Worm (Caenorhabditis elegans): ENCODE measurements around the gene nlp-11.

The nlp-11 gene

DNA sequence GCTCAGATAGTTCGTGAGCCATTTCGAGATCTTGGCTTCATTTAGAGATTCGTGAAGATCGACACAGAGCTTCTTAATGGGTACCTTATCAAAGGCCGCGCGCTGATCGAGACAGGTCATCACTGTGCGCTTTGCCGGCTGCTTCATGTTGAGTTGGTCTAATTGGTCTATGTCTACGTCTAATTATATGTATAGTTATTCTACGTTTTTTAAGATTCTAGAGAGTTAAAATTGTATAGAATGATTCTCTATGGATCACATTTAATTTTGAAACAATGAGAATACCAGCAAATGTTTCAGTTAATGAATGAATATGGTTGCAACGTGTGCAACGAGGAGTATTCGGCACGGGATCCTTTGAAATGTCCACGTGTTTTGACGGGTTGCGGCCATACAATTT is 17.1 kb downstream of the nlp-11 start, which contains the start of gene arc-1:
Gene arc-1, plus strand, starts transcription at position 301 of the 400 bp plus-strand sequence.
- no peak for TF ChIP-seq M03D4.4 (tag; optimal IDR thresholded peaks at IDR 0.05)
- no peak for TF ChIP-seq tbx-8 (GFP tag; optimal IDR thresholded peaks at IDR 0.05)
- no peak for TF ChIP-seq unc-62 (GFP tag; optimal IDR thresholded peaks at IDR 0.05)
- TF ChIP-seq sptf-1 (tag; optimal IDR thresholded peaks at IDR 0.05): no peak
- TF ChIP-seq ceh-39 (tag; optimal IDR thresholded peaks at IDR 0.05): no peak
- TF ChIP-seq pha-4 (tag; optimal IDR thresholded peaks at IDR 0.05): no peak
- no peak for TF ChIP-seq nhr-2 (tag; optimal IDR thresholded peaks at IDR 0.05)
- TF ChIP-seq cnd-1 (tag; optimal IDR thresholded peaks at IDR 0.05): no peak
- no peak for TF ChIP-seq mab-5 (tag; optimal IDR thresholded peaks at IDR 0.05)

DNA sequence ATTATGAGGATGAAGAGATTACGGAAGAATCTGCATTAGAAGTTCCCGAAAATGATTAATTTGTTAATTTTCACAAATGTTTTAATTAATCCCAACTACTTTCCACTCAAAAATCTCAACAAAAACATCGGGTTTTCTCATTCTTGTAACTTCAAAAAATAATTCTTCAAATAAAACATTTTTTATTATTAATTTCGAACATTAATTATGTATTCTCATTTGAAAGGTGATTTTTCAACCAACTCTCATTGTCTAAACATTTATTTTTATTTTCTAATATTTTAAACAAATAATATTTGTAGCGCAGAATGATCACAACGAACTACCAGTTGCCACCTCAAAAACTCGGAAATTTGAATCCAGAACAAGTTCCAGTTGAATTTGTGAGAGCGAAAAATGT is 20.4 kb downstream of the nlp-11 start, which contains the start of gene ZK1320.7:
Gene ZK1320.7, plus strand, starts transcription at position 301 of the 400 bp plus-strand sequence.
- TF ChIP-seq tbx-8 (GFP tag; optimal IDR thresholded peaks at IDR 0.05) (no peak), nhr-2 (tag; optimal IDR thresholded peaks at IDR 0.05) (no peak), unc-120 (tag; optimal IDR thresholded peaks at IDR 0.05; ENCODE audit: poor library complexity, severe bottlenecking) (no peak), ztf-11 (tag; optimal IDR thresholded peaks at IDR 0.05) (no peak), snpc-4 (tag; optimal IDR thresholded peaks at IDR 0.05) (no peak), lsy-2 (tag; optimal IDR thresholded peaks at IDR 0.05) (no peak), lin-13 (tag; optimal IDR thresholded peaks at IDR 0.05) (no peak), pha-4 (tag; optimal IDR thresholded peaks at IDR 0.05) (no peak), drap-1 (GFP tag; optimal IDR thresholded peaks at IDR 0.05) (no peak)

DNA sequence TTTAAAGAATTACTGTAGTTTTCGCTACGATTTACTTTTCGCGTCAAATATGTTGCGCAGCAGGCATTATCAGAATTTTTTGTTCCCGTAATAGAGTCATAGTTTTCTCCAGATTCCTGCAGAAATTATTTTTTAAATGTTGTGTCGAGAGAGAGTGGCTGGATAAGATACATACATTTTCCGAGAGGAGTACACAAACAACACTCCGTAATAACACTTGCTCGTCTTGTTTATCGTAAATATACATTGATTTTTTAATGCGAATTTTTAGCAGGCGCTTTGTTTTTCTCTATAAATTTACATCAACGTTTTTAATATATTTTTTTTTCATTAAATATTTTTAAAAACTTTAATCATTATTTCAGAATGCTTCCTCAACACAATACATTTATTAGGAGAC is 22.8 kb downstream of the nlp-11 start, which contains the start of gene taf-8:
Gene taf-8, plus strand, starts transcription at position 360 of the 400 bp plus-strand sequence.
- TF ChIP-seq cnd-1 (tag; optimal IDR thresholded peaks at IDR 0.05) (no peak), zip-8 (tag; optimal IDR thresholded peaks at IDR 0.05) (no peak), nhr-237 (tag; optimal IDR thresholded peaks at IDR 0.05) (no peak), lin-32 (GFP tag; optimal IDR thresholded peaks at IDR 0.05) (no peak), tbx-8 (GFP tag; optimal IDR thresholded peaks at IDR 0.05) (no peak), nhr-28 (tag; optimal IDR thresholded peaks at IDR 0.05) (no peak), elt-1 (tag; optimal IDR thresholded peaks at IDR 0.05; ENCODE audit: borderline replicate concordance, insufficient read depth) (no peak), ceh-39 (tag; optimal IDR thresholded peaks at IDR 0.05) (no peak), ceh-43 (GFP tag; optimal IDR thresholded peaks at IDR 0.05) (no peak), ham-2 (GFP tag; optimal IDR thresholded peaks at IDR 0.05) (no peak), unc-62 (GFP tag; optimal IDR thresholded peaks at IDR 0.05) (no peak), ces-1 (GFP tag; optimal IDR thresholded peaks at IDR 0.05) (peak; percentile 69), sem-2 (GFP tag; optimal IDR thresholded peaks at IDR 0.05) (no peak), blmp-1 (tag; optimal IDR thresholded peaks at IDR 0.05) (no peak), hlh-1 (tag; optimal IDR thresholded peaks at IDR 0.05) (no peak), lsy-2 (tag; optimal IDR thresholded peaks at IDR 0.05) (peak; percentile 53), ceh-83 (GFP tag; optimal IDR thresholded peaks at IDR 0.05) (no peak), pha-4 (tag; optimal IDR thresholded peaks at IDR 0.05) (peak; percentile 31), mep-1 (tag; optimal IDR thresholded peaks at IDR 0.05) (no peak), flh-1 (GFP tag; optimal IDR thresholded peaks at IDR 0.05) (no peak), sptf-1 (tag; optimal IDR thresholded peaks at IDR 0.05) (no peak), elt-3 (tag; optimal IDR thresholded peaks at IDR 0.05) (no peak), lin-13 (tag; optimal IDR thresholded peaks at IDR 0.05) (no peak), unc-39 (tag; optimal IDR thresholded peaks at IDR 0.05) (no peak), drap-1 (GFP tag; optimal IDR thresholded peaks at IDR 0.05) (no peak), nhr-2 (tag; optimal IDR thresholded peaks at IDR 0.05) (no peak)

DNA sequence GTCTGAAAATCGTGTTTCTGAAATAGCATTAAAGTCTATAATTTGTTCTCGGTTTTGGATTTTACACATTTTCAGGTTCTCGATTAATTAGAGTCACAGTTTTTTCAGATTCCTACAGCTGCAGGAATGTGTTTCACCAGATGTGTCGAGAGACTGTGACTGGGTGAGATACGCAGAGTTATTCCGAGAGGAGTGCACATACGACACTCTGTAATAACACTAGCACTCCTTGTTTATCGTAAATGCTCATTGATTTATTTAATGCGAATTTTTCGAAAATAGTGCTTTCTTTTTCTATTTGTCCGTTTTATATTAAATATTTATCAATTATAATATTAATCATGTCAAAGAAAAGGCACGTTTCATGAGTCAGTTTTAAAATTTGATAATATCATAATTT is 24.4 kb downstream of the nlp-11 start, which contains the start of gene ZK1320.11:
Gene ZK1320.11, plus strand, starts transcription at position 243 of the 400 bp plus-strand sequence.
- TF ChIP-seq ces-1 (GFP tag; optimal IDR thresholded peaks at IDR 0.05): peak; percentile 55
- TF ChIP-seq unc-120 (tag; optimal IDR thresholded peaks at IDR 0.05; ENCODE audit: poor library complexity, severe bottlenecking): no peak

DNA sequence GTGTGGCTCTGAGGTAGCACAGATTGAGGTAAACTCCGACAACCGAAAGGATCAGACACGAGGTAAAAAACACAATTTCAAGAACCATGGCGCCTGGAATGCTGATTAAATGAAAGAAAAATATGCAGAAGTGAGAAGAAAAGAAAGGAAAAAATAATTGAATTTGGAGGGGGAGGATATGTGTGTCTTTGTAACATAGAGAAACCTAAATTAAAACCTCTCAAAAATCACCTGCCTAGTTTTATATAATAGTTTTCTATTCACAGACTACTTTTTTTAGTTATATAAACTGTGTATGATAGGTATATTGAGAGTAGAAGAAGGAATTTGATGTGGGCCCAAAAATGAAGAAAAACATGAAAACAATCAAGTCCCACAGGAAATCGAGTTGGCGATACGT is 26.2 kb downstream of the nlp-11 start, which contains the start of gene ZK1320.5:
Gene ZK1320.5, minus strand, starts transcription at position 101 of the 400 bp plus-strand sequence.
- TF ChIP-seq ham-2 (GFP tag; optimal IDR thresholded peaks at IDR 0.05): no peak
- no peak for TF ChIP-seq lsy-2 (tag; optimal IDR thresholded peaks at IDR 0.05)
- TF ChIP-seq pha-4 (tag; optimal IDR thresholded peaks at IDR 0.05): no peak

Data from whole organism, mixed stage, embryonic.